Worm (Caenorhabditis elegans): ENCODE measurements around the gene Y38E10A.35.

DNA sequence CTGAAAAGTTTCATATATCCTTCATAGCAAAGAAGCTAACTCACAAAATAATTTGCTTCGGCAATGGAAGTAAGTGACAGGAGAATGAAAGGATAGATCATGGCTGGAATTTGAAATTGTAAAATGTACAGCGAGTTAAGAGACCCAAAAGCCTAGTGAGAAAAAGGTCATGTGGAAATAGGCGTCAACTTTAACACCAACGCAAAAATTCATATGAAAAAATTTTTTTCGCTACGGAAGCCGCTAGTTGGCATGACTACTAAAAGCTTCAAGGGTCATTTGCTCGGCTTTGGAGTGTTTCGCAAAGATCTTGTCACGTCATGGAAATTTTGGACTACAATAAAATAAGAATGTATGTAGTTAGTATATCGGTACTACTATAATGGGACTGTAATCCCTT is 2.1 kb downstream of the Y38E10A.35 start, which contains the start of gene Y38E10A.1:
- TF ChIP-seq ceh-36 (tag; optimal IDR thresholded peaks at IDR 0.05) (no peak), pes-1 (GFP tag; IDR thresholded peaks at IDR 0.05) (no peak), flt-1 (GFP tag; IDR thresholded peaks at IDR 0.05) (no peak), ama-1 (optimal IDR thresholded peaks at IDR 0.05) (no peak), ceh-13 (GFP tag; optimal IDR thresholded peaks at IDR 0.05) (no peak), F13C5.2 (tag; optimal IDR thresholded peaks at IDR 0.05) (no peak), aly-1 (tag; optimal IDR thresholded peaks at IDR 0.05) (no peak), hnd-1 (tag; optimal IDR thresholded peaks at IDR 0.05) (no peak)
